Worm (Caenorhabditis elegans) whole organism, midembryonic: ENCODE results near the gene F58E6.11.

Experiments
- flt-1 ChIP-seq: fragments of 200-800 bp; sonication (Bioruptor generic); IDR thresholded peaks from 2 replicates; pipeline ENCODE4 v1.3.6; 2022; ENCODE audit warnings: missing genetic modification characterization, missing compliant biosample characterization
- ref-1 ChIP-seq: fragments of 200-800 bp; sonication (Bioruptor generic); conservative IDR thresholded peaks from 2 replicates; pipeline ENCODE4 v1.3.6; 2022; ENCODE audit warnings: missing genetic modification reagents, missing genetic modification characterization, missing compliant biosample characterization

DNA sequence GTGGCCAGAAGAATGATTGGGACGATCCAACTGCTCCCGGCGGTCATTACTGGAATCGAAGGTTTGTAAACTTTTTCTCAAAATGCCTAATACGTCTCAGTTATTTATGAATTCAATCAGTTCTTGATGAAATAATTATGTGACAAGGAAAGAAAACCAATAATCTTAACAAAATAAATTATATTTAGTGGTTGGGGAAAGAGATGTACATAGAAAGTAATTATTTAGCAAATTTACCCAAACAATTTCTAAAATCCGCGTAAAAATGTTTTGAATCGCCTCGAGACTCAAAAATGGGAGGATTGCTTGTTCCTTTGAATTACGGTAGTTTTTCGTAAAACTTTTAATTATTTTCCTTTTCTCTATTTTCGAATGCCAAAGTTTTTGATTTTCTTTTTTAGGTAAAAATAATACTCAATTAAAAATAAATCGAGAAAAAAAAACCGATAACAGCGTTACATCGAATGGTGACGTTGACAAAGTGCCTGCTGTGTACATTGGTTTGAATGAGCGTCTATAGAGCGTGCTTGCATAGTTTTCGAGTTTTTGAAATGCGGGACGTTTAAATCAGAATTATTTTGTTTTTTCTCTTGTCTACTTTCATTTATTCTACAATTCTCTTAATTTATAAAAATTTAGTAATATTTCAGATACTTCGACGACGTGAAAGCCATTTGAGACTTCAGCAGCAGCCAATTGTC, 28.2 kb downstream of the F58E6.11 start, which contains the start of the genes aagr-3 and drap-1:
- TF ChIP-seq flt-1 (GFP tag; lab: Robert Waterston, UW): no peak
- TF ChIP-seq ref-1 (GFP tag; lab: Robert Waterston, UW): no peak
